Fruit fly (Drosophila melanogaster): ENCODE data around the gene Cda5.

DNA sequence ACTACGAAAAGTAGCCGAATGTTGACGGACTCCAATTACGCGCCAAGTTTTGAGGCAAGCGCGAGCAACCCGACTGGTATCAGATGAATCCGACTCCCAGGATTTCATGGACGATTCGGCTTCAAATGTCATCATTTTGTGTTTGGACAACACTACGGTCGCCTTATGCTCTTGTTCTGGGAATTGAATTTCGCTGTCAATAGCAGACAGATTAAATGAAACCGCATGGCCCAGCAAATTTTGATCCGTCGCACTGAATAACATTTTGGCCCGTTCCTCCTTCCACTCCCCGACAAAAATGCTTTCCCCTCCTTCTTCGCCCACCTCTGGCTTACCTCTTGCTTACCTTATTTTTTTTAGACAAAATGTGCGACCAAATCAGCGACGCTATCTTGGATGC is 44.8 kb upstream of the Cda5 start:
- TF ChIP-seq ttk (optimal IDR thresholded peaks at IDR 0.05) (no peak), h (optimal IDR thresholded peaks at IDR 0.05) (no peak), Myc (optimal IDR thresholded peaks at IDR 0.05) (no peak), psq (optimal IDR thresholded peaks at IDR 0.05) (no peak), insv (optimal IDR thresholded peaks at IDR 0.05) (no peak), Sin3A (optimal IDR thresholded peaks at IDR 0.05) (no peak)
